Worm (Caenorhabditis elegans) whole organism, L4 larva: ENCODE measurements around the gene C54C6.5.

Source experiments
- F10B5.3 ChIP-seq: sonication (generic microtip); optimal IDR thresholded peaks from 2 replicates; lab custom pipeline; 2016; ENCODE audit warnings: mild to moderate bottlenecking, missing genetic modification characterization, missing compliant biosample characterization
- ceh-82 ChIP-seq: sonication (generic microtip); optimal IDR thresholded peaks from 2 replicates; lab custom pipeline; 2017; ENCODE audit warnings: missing biosample characterization, missing genetic modification characterization
- dpl-1 ChIP-seq: fragments of 150-350 bp; optimal IDR thresholded peaks from 2 replicates; lab custom pipeline; 2014; ENCODE audit warnings: missing biosample characterization, missing genetic modification reagents, missing genetic modification characterization
- fos-1 ChIP-seq: fragments of 150-350 bp; optimal IDR thresholded peaks from 2 replicates; lab custom pipeline; 2014; ENCODE audit warnings: missing biosample characterization, missing genetic modification characterization
- jun-1 ChIP-seq: fragments of 150-350 bp; optimal IDR thresholded peaks from 2 replicates; lab custom pipeline; 2014; ENCODE audit warnings: missing biosample characterization, missing genetic modification reagents, missing genetic modification characterization
- lin-38 ChIP-seq: fragments of 200-800 bp; sonication (Bioruptor generic); IDR thresholded peaks from 2 replicates; pipeline ENCODE4 v1.3.6; 2022; ENCODE audit warnings: missing genetic modification reagents, missing genetic modification characterization, missing compliant biosample characterization
- nhr-237 ChIP-seq: sonication (generic microtip); optimal IDR thresholded peaks from 2 replicates; lab custom pipeline; 2017; ENCODE audit warnings: missing biosample characterization, missing genetic modification characterization
- nhr-28 ChIP-seq: fragments of 150-350 bp; optimal IDR thresholded peaks from 2 replicates; lab custom pipeline; 2014; ENCODE audit warnings: missing biosample characterization, missing genetic modification characterization
- snpc-1.2 ChIP-seq: fragments of 200-800 bp; sonication (Bioruptor generic); IDR thresholded peaks from 2 replicates; pipeline ENCODE4 v1.3.6; 2022; ENCODE audit warnings: missing genetic modification reagents, missing genetic modification characterization, missing compliant biosample characterization

- TF ChIP-seq fos-1 (no peak), nhr-28 (tag; lab: Kevin White, UChicago) (no peak), lin-38 (GFP tag; lab: Robert Waterston, UW) (no peak), F10B5.3 (no peak), nhr-237 (no peak), ceh-82 (tag; lab: Kevin White, UChicago) (no peak), jun-1 (no peak), dpl-1 (GFP tag; lab: Kevin White, UChicago) (no peak), snpc-1.2 (GFP tag; lab: Robert Waterston, UW) (no peak)
Measured at ce11 chrIII:3583341-3583740, 33.7 kb upstream of the C54C6.5 start.
